Worm (Caenorhabditis elegans) whole organism, early embryonic: Measurements from ENCODE around the gene gfi-3.
A peak's percentile ranks its signal among the peaks of the same experiment; 100 is the strongest.

Experiments used
- B0310.2 ChIP-seq: sonication (generic microtip); optimal IDR thresholded peaks from 2 replicates; lab custom pipeline; 2016; ENCODE audit warnings: mild to moderate bottlenecking, missing genetic modification characterization, missing compliant biosample characterization
- F13C5.2 ChIP-seq: sonication (generic microtip); optimal IDR thresholded peaks from 2 replicates; lab custom pipeline; 2017; ENCODE audit warnings: mild to moderate bottlenecking, missing genetic modification characterization, inconsistent platforms, missing compliant biosample characterization
- aly-1 ChIP-seq: sonication (generic microtip); optimal IDR thresholded peaks from 2 replicates; lab custom pipeline; 2016; ENCODE audit warnings: missing genetic modification characterization, missing compliant biosample characterization
- ama-1 ChIP-seq: fragments of 150-350 bp; optimal IDR thresholded peaks from 2 replicates; lab custom pipeline; 2014
- ceh-36 ChIP-seq: sonication (generic microtip); optimal IDR thresholded peaks from 2 replicates; lab custom pipeline; 2016; ENCODE audit warnings: missing genetic modification characterization, inconsistent platforms, missing compliant biosample characterization
- flt-1 ChIP-seq: fragments of 200-800 bp; sonication (Bioruptor generic); IDR thresholded peaks from 2 replicates; pipeline ENCODE4 v1.3.6; 2022; ENCODE audit warnings: missing genetic modification characterization, missing compliant biosample characterization
- hmbx-1 ChIP-seq: sonication (generic microtip); optimal IDR thresholded peaks from 2 replicates; lab custom pipeline; 2016; ENCODE audit warnings: mild to moderate bottlenecking, missing genetic modification characterization, missing compliant biosample characterization
- hmg-4 ChIP-seq: fragments of 200-800 bp; sonication (Bioruptor generic); optimal IDR thresholded peaks from 2 replicates; lab custom pipeline; 2018; ENCODE audit warnings: mild to moderate bottlenecking, missing genetic modification characterization, missing compliant biosample characterization
- pes-1 ChIP-seq: fragments of 200-800 bp; sonication (Bioruptor generic); IDR thresholded peaks from 2 replicates; pipeline ENCODE4 v1.3.6; 2022; ENCODE audit warnings: missing genetic modification reagents, missing genetic modification characterization, missing compliant biosample characterization
- scrt-1 ChIP-seq: fragments of 200-800 bp; sonication (Bioruptor generic); IDR thresholded peaks from 2 replicates; pipeline ENCODE4 v1.3.6; 2022; ENCODE audit warnings: missing genetic modification characterization, missing compliant biosample characterization
- sea-1 ChIP-seq: fragments of 200-800 bp; sonication (Bioruptor generic); conservative IDR thresholded peaks from 2 replicates; pipeline ENCODE4 v1.3.6; 2022; ENCODE audit warnings: missing genetic modification characterization, missing compliant biosample characterization

DNA sequence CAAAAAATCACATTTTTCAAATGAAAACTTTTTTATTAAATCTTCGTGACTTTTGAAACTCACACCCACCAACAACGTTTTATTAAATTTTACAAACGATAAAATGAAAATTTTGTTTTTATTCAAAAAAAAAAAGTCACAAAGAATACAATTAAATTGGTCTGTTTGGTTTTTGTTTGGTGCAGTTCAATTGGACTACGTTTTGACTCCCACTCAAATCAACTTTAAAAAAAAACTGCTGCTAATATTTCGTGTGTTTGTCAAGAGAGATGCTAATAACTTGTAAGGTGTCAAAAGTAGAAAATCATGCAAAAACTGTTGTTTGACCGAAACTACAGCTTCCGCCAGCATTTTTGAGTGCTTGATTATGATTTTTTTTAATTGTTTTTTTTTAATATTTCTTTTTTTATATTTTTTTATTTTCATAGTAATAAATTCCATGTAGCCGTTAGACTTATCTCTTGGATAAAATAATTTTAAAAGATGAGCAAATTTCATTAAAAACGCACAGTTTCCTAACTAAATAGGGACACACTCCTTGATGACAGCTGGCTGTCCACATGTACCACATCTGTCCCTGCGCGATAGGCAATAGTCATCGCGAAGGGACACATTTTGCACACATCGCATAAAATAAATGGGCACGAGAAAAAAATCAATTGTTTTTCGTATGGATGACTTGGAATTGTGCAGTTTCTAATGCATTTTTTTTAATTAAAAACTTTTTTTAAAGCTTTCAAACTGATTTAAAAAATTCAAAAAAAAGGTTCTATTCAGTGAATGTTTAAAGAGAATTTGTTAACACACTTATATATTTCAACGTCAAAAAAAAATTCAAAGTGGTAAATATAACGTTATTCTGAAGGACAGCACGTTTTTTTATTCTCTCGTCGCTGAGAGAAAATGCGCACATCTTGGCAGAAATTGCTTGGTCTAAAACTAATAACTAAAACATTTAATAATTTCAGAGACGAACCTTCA is 45.2 kb downstream of the gfi-3 start:
- TF ChIP-seq flt-1, result 0 out of 2 replicates have a peak, but pooled peaks have one; percentile 8
- no peak for TF ChIP-seq ama-1 (lab: Kevin White, UChicago)
- peak; percentile 79 for TF ChIP-seq sea-1 (GFP tag; lab: Robert Waterston, UW)
- no peak for TF ChIP-seq aly-1 (tag; lab: Kevin White, UChicago)
- no peak; the same call in 1 of the 2 replicates for TF ChIP-seq pes-1 (GFP tag; lab: Robert Waterston, UW)
- TF ChIP-seq hmg-4 (GFP tag; lab: Kevin White, UChicago), result peak; percentile 95
- TF ChIP-seq scrt-1 (GFP tag; lab: Robert Waterston, UW), result no peak
- TF ChIP-seq F13C5.2 (tag; lab: Kevin White, UChicago), result peak; percentile 98
- TF ChIP-seq hmbx-1 (tag; lab: Kevin White, UChicago), result no peak
- no peak for TF ChIP-seq B0310.2 (tag; lab: Kevin White, UChicago)
- peak; percentile 8 for TF ChIP-seq ceh-36 (tag; lab: Kevin White, UChicago)
